Worm (Caenorhabditis elegans) whole organism, mixed stage, embryonic: ENCODE data around the gene plpp-1.1.

Experiments
- M03D4.4 ChIP-seq: sonication (generic microtip); optimal IDR thresholded peaks from 2 replicates; lab custom pipeline; 2017; ENCODE audit warnings: mild to moderate bottlenecking, missing genetic modification characterization, missing compliant biosample characterization
- bed-3 ChIP-seq: fragments of 200-800 bp; sonication (Bioruptor generic); optimal IDR thresholded peaks from 3 replicates; lab custom pipeline; 2018; ENCODE audit warnings: mild to moderate bottlenecking, missing genetic modification characterization, moderate library complexity, missing compliant biosample characterization
- blmp-1 ChIP-seq: fragments of 150-350 bp; optimal IDR thresholded peaks from 2 replicates; lab custom pipeline; 2014; ENCODE audit warnings: missing biosample characterization, missing genetic modification characterization
- ceh-43 ChIP-seq: fragments of 200-800 bp; sonication (Bioruptor generic); optimal IDR thresholded peaks from 2 replicates; lab custom pipeline; 2018; ENCODE audit warnings: mild to moderate bottlenecking, missing genetic modification characterization, moderate library complexity, missing compliant biosample characterization
- ceh-83 ChIP-seq: fragments of 200-800 bp; sonication (Bioruptor generic); optimal IDR thresholded peaks from 2 replicates; lab custom pipeline; 2018; ENCODE audit warnings: mild to moderate bottlenecking, missing genetic modification characterization, missing compliant biosample characterization
- ces-1 ChIP-seq: fragments of 150-350 bp; optimal IDR thresholded peaks from 2 replicates; lab custom pipeline; 2014; ENCODE audit warnings: missing biosample characterization, missing genetic modification reagents, missing genetic modification characterization
- cnd-1 ChIP-seq: fragments of 200-800 bp; sonication (Bioruptor generic); optimal IDR thresholded peaks from 2 replicates; lab custom pipeline; 2018; ENCODE audit warnings: mild to moderate bottlenecking, missing genetic modification characterization, missing compliant biosample characterization
- drap-1 ChIP-seq: fragments of 200-800 bp; sonication (Bioruptor generic); optimal IDR thresholded peaks from 3 replicates; lab custom pipeline; 2018; ENCODE audit warnings: mild to moderate bottlenecking, missing genetic modification characterization, missing compliant biosample characterization
- elt-1 ChIP-seq: sonication (generic microtip); optimal IDR thresholded peaks from 2 replicates; lab custom pipeline; 2017; ENCODE audit warnings: missing genetic modification characterization, mild to moderate bottlenecking, missing compliant biosample characterization, antibody characterized with exemption, moderate library complexity, borderline replicate concordance; ENCODE audit not compliant: insufficient read depth
- elt-3 ChIP-seq: fragments of 150-350 bp; optimal IDR thresholded peaks from 2 replicates; lab custom pipeline; 2014; ENCODE audit warnings: missing biosample characterization, missing genetic modification characterization
- flh-1 ChIP-seq: fragments of 200-800 bp; sonication (Bioruptor generic); optimal IDR thresholded peaks from 2 replicates; lab custom pipeline; 2018; ENCODE audit warnings: mild to moderate bottlenecking, missing genetic modification characterization, moderate library complexity, missing compliant biosample characterization
- ham-2 ChIP-seq: fragments of 200-800 bp; sonication (Bioruptor generic); optimal IDR thresholded peaks from 2 replicates; lab custom pipeline; 2018; ENCODE audit warnings: mild to moderate bottlenecking, missing genetic modification characterization, missing compliant biosample characterization
- hlh-1 ChIP-seq: fragments of 150-350 bp; optimal IDR thresholded peaks from 2 replicates; lab custom pipeline; 2014; ENCODE audit warnings: missing biosample characterization, missing genetic modification reagents, missing genetic modification characterization
- lin-13 ChIP-seq: fragments of 150-350 bp; optimal IDR thresholded peaks from 2 replicates; lab custom pipeline; 2014; ENCODE audit warnings: missing biosample characterization, missing genetic modification characterization
- lin-32 ChIP-seq: fragments of 200-800 bp; sonication (Bioruptor generic); optimal IDR thresholded peaks from 2 replicates; lab custom pipeline; 2018; ENCODE audit warnings: mild to moderate bottlenecking, missing genetic modification characterization, missing compliant biosample characterization
- mab-5 ChIP-seq: fragments of 150-350 bp; optimal IDR thresholded peaks from 2 replicates; lab custom pipeline; 2014; ENCODE audit warnings: missing biosample characterization, missing genetic modification characterization
- mep-1 ChIP-seq: fragments of 150-350 bp; optimal IDR thresholded peaks from 2 replicates; lab custom pipeline; 2017; ENCODE audit warnings: missing biosample characterization, missing genetic modification reagents, missing genetic modification characterization, inconsistent platforms
- nhr-12 ChIP-seq: fragments of 150-350 bp; optimal IDR thresholded peaks from 2 replicates; lab custom pipeline; 2014; ENCODE audit warnings: missing biosample characterization, missing genetic modification characterization
- nhr-2 ChIP-seq: fragments of 150-350 bp; optimal IDR thresholded peaks from 2 replicates; lab custom pipeline; 2014; ENCODE audit warnings: missing biosample characterization, missing genetic modification characterization
- nhr-237 ChIP-seq: fragments of 150-350 bp; optimal IDR thresholded peaks from 2 replicates; lab custom pipeline; 2014; ENCODE audit warnings: missing biosample characterization, missing genetic modification characterization
- nhr-28 ChIP-seq: fragments of 150-350 bp; optimal IDR thresholded peaks from 2 replicates; lab custom pipeline; 2014; ENCODE audit warnings: missing biosample characterization, missing genetic modification characterization
- pha-4 ChIP-seq: fragments of 150-350 bp; optimal IDR thresholded peaks from 2 replicates; lab custom pipeline; 2018; ENCODE audit warnings: missing biosample characterization, missing genetic modification reagents, missing genetic modification characterization
- sem-2 ChIP-seq: fragments of 200-800 bp; sonication (Bioruptor generic); optimal IDR thresholded peaks from 2 replicates; lab custom pipeline; 2018; ENCODE audit warnings: mild to moderate bottlenecking, missing genetic modification characterization, missing compliant biosample characterization
- snpc-4 ChIP-seq: fragments of 150-350 bp; optimal IDR thresholded peaks from 2 replicates; lab custom pipeline; 2014; ENCODE audit warnings: missing biosample characterization, missing genetic modification characterization
- sptf-1 ChIP-seq: sonication (generic microtip); optimal IDR thresholded peaks from 2 replicates; lab custom pipeline; 2017; ENCODE audit warnings: mild to moderate bottlenecking, missing genetic modification characterization, moderate library complexity, missing compliant biosample characterization
- unc-39 ChIP-seq: fragments of 150-350 bp; optimal IDR thresholded peaks from 2 replicates; lab custom pipeline; 2014; ENCODE audit warnings: missing biosample characterization, missing genetic modification characterization
- unc-62 ChIP-seq: fragments of 150-350 bp; optimal IDR thresholded peaks from 2 replicates; lab custom pipeline; 2014; ENCODE audit warnings: missing biosample characterization, missing genetic modification reagents, missing genetic modification characterization
- zip-8 ChIP-seq: fragments of 150-350 bp; optimal IDR thresholded peaks from 2 replicates; lab custom pipeline; 2014; ENCODE audit warnings: missing biosample characterization, missing genetic modification characterization

The plpp-1.1 gene

DNA sequence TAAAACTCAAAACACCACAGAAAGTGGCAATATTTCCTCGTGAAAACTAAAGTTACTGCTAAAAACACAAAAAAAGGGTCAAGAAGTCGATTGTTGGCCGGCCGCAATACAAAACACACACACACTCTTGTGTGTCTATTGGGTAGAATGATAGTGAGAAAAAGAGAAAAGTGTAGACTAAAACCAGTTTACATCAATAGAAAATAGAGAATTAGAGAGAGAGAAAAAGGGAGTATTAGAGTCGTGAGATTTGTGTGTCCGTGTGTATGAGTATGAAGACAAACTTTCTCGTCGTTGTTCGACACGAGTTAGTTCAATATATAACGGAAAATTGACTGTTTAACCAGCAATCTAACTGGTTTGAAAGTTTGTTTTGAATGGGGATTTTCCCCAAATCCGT lies 1.7 kb upstream of the plpp-1.1 start:
- no peak for TF ChIP-seq nhr-12 (tag; lab: Kevin White, UChicago)
- no peak for TF ChIP-seq mab-5 (tag; lab: Kevin White, UChicago)
- TF ChIP-seq pha-4 (tag; lab: Kevin White, UChicago), result no peak
- no peak for TF ChIP-seq hlh-1 (tag; lab: Kevin White, UChicago)

DNA sequence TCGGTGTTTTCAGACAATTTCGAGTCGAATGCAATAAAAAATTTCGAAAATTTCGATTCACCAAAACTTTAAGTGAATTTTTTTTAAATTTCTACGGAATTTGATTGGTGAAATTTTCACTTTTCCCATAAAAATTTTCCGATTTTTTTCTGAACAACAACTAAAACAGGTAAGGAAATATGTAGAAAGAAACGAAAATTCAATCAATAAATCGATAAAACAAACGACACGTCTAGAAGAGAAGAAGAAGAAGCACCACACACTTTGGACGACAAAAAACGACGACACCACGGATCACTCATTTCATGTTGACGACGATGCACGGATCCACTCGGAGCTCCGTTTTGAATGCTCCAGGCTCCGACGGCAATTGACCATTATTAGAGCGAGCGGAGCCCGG lies 5.1 kb downstream of the plpp-1.1 start:
- TF ChIP-seq elt-3 (tag; lab: Kevin White, UChicago), result no peak
- no peak for TF ChIP-seq zip-8 (tag; lab: Kevin White, UChicago)
- no peak for TF ChIP-seq blmp-1 (tag; lab: Kevin White, UChicago)
- no peak for TF ChIP-seq ham-2
- no peak for TF ChIP-seq pha-4 (tag; lab: Kevin White, UChicago)
- no peak for TF ChIP-seq ceh-43 (GFP tag; lab: Kevin White, UChicago)
- no peak for TF ChIP-seq unc-39 (tag; lab: Kevin White, UChicago)
- no peak for TF ChIP-seq snpc-4 (tag; lab: Kevin White, UChicago)
- TF ChIP-seq M03D4.4, result no peak
- no peak for TF ChIP-seq unc-62 (GFP tag; lab: Kevin White, UChicago)
- TF ChIP-seq lin-13 (tag; lab: Kevin White, UChicago), result no peak
- TF ChIP-seq lin-32 (GFP tag; lab: Kevin White, UChicago), result no peak

DNA sequence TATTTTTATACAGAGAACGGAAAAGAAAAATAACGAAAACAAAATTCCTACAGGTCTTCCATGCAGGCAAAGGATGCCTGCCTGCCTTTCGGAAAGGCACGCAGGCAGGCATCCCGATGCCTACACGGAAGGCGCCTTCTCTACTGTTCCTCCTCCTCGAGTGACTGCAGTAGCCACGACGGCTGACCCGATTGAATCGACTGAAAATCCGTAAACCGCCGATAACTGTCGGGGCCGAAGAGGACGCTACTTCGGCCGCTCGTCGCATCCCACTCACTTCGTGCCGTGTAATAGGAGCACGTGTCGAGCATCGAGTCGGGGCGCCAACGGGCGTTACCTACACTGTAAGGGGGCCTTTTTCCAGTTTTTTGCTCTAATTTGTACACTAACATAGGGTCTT lies 7.2 kb downstream of the plpp-1.1 start:
- no peak for TF ChIP-seq nhr-237
- no peak for TF ChIP-seq zip-8 (tag; lab: Kevin White, UChicago)
- TF ChIP-seq lin-32 (GFP tag; lab: Kevin White, UChicago), result no peak
- no peak for TF ChIP-seq elt-3 (tag; lab: Kevin White, UChicago)
- no peak for TF ChIP-seq drap-1 (GFP tag; lab: Kevin White, UChicago)
- TF ChIP-seq sem-2, result no peak
- no peak for TF ChIP-seq ces-1 (GFP tag; lab: Kevin White, UChicago)

DNA sequence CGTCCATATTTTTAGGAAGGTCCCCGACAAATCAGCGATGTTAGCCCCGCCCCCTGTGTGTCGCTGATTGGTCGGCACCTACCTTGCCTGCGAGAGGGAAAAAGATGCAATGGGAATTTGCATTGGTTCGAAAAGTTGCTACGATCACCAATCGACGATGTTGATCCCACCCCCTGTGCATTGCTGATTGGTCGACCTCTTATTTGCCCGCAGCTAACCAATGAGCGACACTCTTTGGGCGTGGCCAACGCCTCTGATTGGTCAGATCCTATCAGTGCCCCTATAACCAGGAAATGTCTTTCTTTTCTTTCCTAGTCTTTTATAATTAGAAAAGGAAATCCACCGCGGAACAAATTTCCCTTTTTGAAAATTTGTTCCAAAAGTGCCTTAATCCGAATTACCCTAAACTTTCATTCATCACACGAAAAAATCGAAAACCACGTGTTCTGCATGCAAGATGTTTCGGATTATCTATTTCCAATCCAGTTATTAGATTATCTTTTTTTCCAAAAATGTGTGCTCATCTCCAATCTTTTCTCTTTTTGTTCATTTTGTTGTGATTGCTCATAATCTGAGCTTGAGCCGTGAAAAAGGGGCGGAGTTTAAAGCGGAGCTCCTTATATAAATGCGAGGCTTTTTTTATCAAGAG lies 9.7 kb downstream of the plpp-1.1 start:
- TF ChIP-seq sptf-1 (tag; lab: Kevin White, UChicago), result no peak
- TF ChIP-seq cnd-1 (tag; lab: Kevin White, UChicago), result no peak
- TF ChIP-seq unc-39 (tag; lab: Kevin White, UChicago), result no peak
- no peak for TF ChIP-seq mep-1 (tag; lab: Kevin White, UChicago)
- TF ChIP-seq drap-1 (GFP tag; lab: Kevin White, UChicago), result no peak
- no peak for TF ChIP-seq hlh-1 (tag; lab: Kevin White, UChicago)
- no peak for TF ChIP-seq zip-8 (tag; lab: Kevin White, UChicago)
- no peak for TF ChIP-seq snpc-4 (tag; lab: Kevin White, UChicago)
- no peak for TF ChIP-seq lin-32 (GFP tag; lab: Kevin White, UChicago)
- no peak for TF ChIP-seq blmp-1 (tag; lab: Kevin White, UChicago)
- no peak for TF ChIP-seq M03D4.4
- TF ChIP-seq unc-62 (GFP tag; lab: Kevin White, UChicago), result no peak
- TF ChIP-seq nhr-28 (tag; lab: Kevin White, UChicago), result no peak
- no peak for TF ChIP-seq ces-1 (GFP tag; lab: Kevin White, UChicago)

DNA sequence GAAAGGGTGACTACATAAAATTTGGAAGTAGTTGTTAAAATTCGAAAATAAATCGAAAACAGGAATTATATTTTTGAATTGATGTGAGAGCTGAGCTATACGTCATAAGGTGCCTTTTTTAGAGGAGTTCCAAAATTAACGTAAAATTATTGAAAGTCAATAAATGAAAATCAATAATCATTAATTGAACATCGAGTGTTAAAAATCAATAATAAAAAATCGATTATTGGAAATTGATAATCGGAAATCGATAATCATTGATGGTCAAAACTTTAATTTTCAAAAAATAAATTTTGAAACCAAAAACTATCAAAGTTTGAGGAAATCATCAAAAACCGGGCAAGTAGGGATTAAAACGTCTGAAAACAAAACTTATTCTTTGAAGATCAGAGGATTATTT lies 14.1 kb downstream of the plpp-1.1 start:
- TF ChIP-seq elt-1 (tag; lab: Kevin White, UChicago), result no peak
- no peak for TF ChIP-seq nhr-12 (tag; lab: Kevin White, UChicago)
- no peak for TF ChIP-seq blmp-1 (tag; lab: Kevin White, UChicago)
- no peak for TF ChIP-seq ceh-83
- no peak for TF ChIP-seq M03D4.4
- no peak for TF ChIP-seq pha-4 (tag; lab: Kevin White, UChicago)
- no peak for TF ChIP-seq bed-3 (GFP tag; lab: Kevin White, UChicago)
- TF ChIP-seq drap-1 (GFP tag; lab: Kevin White, UChicago), result no peak
- TF ChIP-seq elt-3 (tag; lab: Kevin White, UChicago), result no peak
- no peak for TF ChIP-seq nhr-2 (tag; lab: Kevin White, UChicago)
- no peak for TF ChIP-seq flh-1 (GFP tag; lab: Kevin White, UChicago)

ce11 chrII:3911716-3912115 lies 16.1 kb downstream of the plpp-1.1 start, which contains the start of gene F53C3.1:
F53C3.1 (plus strand) TSS chrII:3912016.
- TF ChIP-seq zip-8 (tag; lab: Kevin White, UChicago) (no peak), snpc-4 (tag; lab: Kevin White, UChicago) (no peak), lin-32 (GFP tag; lab: Kevin White, UChicago) (no peak), nhr-2 (tag; lab: Kevin White, UChicago) (no peak), nhr-12 (tag; lab: Kevin White, UChicago) (no peak), ceh-43 (GFP tag; lab: Kevin White, UChicago) (no peak), elt-1 (tag; lab: Kevin White, UChicago) (no peak)
